Fruit fly (Drosophila melanogaster): Measurements from ENCODE around the gene CG11178.
A peak's percentile ranks its signal among the peaks of the same experiment; 100 is the strongest.

The CG11178 gene

DNA sequence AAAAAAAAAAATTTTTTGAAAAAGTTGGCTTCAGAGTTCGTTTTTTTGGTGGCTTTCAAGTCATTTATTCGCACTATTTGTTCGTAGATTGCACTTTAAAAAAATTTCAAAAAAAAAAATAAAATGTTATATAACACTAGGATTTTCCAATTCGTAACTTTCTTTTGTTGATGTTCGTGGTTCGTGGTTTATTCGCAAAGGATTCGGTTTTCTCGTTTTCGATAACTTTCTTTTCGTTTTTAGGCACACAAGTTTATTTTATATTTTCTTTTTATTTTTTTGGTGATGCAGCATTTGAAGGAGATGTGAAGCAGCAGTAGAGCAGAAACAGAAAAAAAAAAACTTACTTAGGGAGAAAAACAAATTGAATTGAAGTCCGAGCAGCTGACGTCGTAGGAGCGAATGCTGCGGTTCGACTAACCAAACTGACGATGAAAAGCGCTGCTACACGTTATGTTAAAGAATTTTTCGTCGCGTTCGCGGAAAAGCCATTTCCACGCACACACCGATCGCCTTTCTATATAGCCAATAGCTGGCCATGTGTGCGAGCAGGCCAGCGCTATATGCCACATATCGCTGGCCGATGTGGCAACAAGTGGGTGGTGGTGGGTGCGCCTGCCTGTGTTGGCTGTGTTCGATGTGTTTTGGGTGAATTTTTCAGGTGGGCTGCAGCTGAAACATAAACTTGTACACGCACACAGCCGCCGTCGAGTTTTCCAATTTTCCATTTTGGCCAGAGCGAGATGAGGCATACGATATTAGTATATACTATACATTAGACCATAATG is 3.2 kb upstream of the CG11178 start, which contains the start of gene up:
TSS of gene up (minus strand) at position 508 of the 788 bp plus-strand sequence.
- TF ChIP-seq CTCF (optimal IDR thresholded peaks at IDR 0.05) (no peak), CG8478 (optimal IDR thresholded peaks at IDR 0.05) (no peak)

DNA sequence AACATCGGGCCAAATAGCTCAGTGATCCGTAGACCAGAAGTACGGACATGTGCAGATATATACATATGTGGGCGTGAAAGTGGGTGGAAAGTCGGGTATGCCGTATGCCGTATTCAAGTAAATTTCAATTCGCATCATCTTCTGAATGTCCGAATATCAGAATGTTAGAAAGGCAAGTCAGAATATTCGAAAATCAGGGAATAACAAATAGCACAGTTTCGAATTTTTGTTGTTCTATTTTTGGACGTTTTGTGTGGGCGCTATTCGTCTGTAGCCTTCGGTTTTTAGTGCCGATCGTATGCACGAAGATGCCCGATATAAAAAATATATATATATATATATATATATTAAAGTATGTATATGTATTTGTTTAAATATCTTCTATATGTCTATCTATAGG is 982 bp upstream of the CG11178 start:
- TF ChIP-seq CTCF (optimal IDR thresholded peaks at IDR 0.05) (no peak), CG8478 (optimal IDR thresholded peaks at IDR 0.05) (no peak)

DNA sequence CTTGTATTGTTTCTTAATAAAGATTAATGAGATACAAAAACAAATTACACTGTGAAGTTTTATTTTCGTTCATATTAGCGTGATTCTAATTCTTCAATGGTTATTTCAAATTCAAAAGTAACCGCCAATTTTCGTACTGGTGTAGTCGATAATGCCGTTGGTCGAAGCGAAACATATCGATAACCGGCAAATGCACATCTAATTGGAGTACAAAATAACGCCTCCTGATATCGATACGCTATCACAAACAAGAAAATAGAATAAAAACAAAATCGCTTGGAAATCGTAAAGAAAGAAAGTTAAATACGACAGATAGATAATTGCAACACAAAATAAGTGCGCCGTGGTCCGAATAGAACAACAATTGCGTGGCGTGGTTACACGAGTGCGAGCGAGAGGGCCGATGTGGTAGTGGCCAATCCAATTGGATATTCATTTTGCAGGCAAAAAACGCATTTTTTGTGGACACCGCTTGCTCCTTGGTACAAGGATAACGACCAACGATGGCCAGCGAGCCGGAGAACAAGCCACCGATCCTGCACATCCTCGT is 536 bp downstream of the CG11178 start:
- TF ChIP-seq CTCF (optimal IDR thresholded peaks at IDR 0.05) (no peak), CG8478 (optimal IDR thresholded peaks at IDR 0.05) (no peak)

DNA sequence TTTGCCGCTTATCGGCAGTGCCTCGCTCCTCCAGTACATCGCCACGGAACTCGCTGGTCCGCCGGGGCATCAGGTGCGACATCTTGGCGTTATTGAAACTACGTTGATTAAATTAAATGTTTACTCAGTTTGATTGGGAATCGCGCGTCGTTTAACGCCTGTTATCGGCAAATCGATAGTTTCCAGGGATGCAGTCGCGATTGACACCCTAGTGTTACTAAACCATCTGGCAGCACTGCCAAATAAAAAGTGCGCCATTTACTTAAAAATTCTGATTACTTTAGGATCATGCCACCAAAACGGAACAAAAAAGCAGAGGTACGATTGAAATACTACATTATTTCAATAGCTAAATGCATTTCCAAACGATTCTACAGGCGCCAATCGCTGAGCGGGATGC is 6.4 kb downstream of the CG11178 start, which contains the start of the genes Ndc80 and BthD:
TSS of gene Ndc80 (minus strand) at position 179 of the 400 bp plus-strand sequence.
TSS of gene BthD (plus strand) at position 248 of the 400 bp plus-strand sequence.
- TF ChIP-seq CTCF (optimal IDR thresholded peaks at IDR 0.05) (peak; percentile 11 to 28), CG8478 (optimal IDR thresholded peaks at IDR 0.05) (no peak)

DNA sequence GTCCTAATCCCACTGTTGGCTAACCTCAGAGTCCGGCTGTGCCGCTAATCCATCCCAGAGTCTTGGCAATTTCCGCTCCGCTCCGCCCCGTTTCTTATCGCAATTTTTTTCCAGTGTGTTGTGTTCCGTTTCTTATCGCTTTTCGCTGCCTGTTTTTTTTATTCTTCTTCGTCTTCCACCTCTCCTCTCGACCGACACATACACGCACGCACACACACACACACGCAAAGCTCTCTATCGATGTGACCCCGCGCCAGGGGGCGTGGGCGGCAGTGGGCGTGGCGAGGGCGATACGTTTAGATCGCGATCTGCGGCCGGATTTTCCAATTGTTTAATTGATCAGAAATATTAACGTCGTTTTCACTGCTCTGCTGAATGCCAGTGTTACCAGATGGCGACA is 10.5 kb downstream of the CG11178 start:
- no peak for TF ChIP-seq CTCF (optimal IDR thresholded peaks at IDR 0.05)
- no peak for TF ChIP-seq CG8478 (optimal IDR thresholded peaks at IDR 0.05)

DNA sequence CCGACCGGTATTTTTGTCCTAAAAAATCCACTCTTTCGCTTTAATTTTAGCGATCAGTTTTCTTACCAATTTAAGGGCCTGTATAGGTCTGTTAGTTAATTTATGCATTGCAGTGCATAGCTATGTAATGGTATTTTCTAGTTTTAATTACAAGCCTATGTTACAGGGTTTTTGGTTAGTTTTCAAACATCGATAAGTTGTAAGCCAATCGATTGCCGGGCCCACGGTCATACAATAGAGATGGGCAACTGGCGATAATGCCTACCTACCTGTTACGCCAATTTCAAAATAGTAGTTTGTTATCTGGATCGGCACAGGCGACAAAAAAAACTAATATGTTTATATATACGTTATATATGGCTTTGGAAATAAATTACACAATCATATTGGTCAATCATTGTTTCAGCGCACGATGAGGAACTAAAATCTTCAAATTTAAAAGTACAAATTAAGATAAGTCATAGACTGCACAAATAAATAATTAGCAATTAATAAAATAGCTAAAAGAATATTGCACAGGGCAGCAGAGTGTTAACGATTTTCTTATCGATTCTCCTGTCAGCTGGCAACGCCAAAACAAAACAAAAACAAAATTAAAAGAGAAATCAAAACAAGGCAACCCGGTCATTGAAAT is 11.1 kb downstream of the CG11178 start, which contains the start of the genes tth and Tango2:
TSS of gene tth (minus strand) at position 170 of the 634 bp plus-strand sequence.
TSS of gene Tango2 (plus strand) at position 573 of the 634 bp plus-strand sequence.
- no peak for TF ChIP-seq CG8478 (optimal IDR thresholded peaks at IDR 0.05)
- TF ChIP-seq CTCF (optimal IDR thresholded peaks at IDR 0.05): no peak

DNA sequence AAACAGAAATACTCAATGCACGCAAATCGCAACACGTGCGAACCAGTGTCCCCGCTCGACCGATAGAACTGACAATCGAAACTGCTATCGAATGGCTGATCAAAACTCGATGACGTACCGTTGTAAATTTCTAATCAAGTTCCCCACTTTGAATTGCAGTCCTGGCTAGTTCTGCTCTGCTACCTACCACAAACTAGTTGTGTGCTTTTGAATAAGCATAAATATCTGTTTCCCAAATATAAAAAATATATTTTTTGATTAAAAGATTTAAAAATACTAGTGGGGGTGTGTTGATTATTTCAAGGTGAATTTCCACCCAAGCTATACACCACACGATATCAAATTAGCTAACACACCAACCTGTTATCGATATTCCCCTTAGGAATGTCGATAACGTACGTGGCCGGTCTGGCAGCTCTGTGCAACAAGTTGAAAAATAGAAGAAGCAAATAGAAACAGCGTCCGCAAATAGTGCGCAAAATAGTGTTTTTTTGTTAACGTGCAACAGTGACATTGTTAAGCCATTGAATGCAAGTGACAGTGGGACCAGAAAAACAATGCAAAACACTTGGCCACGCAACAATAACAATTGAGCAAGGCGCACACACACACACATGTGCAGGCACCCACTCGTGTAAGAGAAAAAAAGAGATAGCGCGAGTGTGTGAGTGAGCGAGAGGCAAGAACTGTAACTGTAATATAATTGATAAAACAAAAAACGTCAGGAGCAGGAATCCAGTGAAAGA is 19.0 kb downstream of the CG11178 start, which contains the start of the genes CG2691 and NFAT:
TSS of gene CG2691 (minus strand) at position 75 of the 746 bp plus-strand sequence.
TSS of gene NFAT (plus strand) at position 412 of the 746 bp plus-strand sequence.
- peak in 1 of 2 experiments; percentile 22 for TF ChIP-seq CTCF (optimal IDR thresholded peaks at IDR 0.05)
- no peak for TF ChIP-seq CG8478 (optimal IDR thresholded peaks at IDR 0.05)

DNA sequence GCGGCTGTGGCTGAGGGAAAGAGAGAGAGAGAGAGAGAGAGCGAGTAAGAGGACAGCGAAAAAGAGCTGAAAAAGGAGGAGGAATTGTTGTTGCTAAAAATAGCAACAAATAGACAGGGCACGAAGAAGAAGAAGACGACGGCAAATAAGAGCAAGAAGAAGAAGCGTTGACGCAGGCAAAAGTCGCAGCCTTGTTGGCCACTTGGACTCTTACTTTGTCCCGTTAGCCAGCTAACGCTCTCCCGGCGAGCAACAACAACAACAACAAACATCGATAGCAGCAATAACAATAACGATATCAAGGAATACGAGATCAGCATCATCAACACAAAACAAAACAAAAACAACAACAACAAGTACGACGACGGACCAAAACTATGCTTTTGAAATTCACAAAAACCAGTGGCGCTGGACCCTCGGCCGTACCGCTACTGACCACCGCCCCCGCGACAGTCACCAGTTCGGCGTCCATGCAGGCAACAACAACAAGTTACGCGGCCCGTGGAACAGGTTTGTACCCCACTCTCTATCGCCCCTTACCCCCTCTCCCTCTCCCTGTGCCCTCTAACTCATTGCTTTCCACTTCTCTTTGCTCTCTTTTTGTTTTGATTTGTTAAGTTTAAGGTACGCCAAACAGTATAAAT is 19.7 kb downstream of the CG11178 start:
- no peak for TF ChIP-seq CG8478 (optimal IDR thresholded peaks at IDR 0.05)
- no peak for TF ChIP-seq CTCF (optimal IDR thresholded peaks at IDR 0.05)

DNA sequence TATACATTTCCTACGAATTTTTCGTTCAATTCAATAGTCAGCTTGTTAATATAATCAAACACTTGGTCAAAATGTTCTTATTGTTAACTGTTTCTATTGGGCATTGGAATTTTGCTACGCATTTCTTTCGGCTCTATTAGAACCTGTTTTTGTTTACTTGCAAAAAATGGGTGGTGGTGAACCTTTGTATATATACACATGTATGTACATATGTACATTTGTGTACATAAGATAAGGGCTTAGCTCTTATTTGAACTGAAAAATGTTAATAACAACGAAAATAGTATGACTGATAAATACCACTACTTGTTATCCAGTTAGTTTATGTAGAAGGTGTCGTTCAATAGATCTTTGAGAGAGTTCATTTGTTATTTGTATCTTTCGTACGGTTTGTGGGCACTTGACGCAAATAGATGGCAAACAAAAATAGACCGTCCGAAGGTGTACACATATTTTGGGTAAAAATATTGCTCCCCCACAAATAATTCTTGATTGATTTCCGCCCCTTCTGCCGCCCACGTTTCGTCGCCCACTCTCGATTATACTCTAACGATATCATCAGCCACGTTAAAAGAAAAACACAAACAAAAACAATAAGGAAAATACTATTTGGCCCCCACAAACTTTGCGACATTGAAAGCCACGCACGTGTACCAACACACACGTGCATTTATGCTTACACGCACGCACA is 20.6 kb downstream of the CG11178 start:
- TF ChIP-seq CG8478 (optimal IDR thresholded peaks at IDR 0.05) (no peak), CTCF (optimal IDR thresholded peaks at IDR 0.05) (no peak)

DNA sequence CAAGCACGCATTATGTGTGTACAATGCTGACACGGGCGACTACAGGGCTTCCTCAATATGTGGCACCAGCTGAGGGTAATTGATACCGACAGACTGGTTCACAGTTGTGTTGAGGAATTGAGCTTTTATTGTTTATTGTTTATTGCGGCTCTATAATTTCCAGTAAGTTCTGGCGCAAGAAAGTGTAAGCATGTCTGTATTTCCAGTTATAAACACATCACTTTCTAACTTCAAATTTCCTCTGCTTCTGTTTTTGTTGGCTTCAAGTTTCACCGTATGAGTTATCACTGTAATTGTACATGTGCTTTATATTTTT is 21.1 kb downstream of the CG11178 start:
- TF ChIP-seq CTCF (optimal IDR thresholded peaks at IDR 0.05): no peak
- no peak for TF ChIP-seq CG8478 (optimal IDR thresholded peaks at IDR 0.05)

DNA sequence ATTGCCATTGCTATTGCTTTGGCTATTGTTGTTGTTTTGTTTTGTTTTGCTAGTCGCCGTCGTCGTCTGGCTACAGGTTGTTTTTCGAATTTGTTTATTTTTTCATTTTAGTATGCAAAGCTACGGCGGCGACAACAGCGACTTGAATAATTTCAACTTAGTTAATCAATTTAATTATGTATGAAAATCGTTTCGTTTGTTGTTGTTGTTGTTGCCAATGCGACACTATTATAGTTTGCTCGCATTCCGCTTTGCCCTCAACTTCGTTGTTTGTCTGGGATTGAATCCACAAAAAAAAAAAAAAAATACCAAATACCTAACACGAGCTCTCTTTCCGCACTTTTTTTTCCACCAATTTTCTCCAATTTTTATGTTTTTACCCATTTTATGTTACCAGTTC is 22.4 kb downstream of the CG11178 start:
- TF ChIP-seq CG8478 (optimal IDR thresholded peaks at IDR 0.05) (no peak), CTCF (optimal IDR thresholded peaks at IDR 0.05) (no peak)

DNA sequence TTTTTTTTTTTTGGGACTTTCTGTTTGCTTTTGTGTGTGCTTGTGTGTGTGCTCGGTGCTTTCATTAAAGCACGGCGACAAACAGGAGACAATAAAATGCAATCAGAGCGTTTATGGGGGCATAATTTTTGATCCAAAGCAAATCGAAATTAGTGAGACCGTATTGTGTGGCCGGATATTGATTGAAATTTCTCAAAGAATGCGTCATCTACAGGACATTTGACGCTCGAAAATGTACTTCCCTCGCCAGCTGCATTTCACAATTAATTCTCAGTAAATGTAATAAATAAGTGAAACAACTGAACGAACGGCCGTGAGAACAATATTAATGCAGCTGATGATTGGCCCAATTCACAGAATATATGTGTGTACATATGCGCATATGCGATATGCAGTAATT is 23.9 kb downstream of the CG11178 start:
- TF ChIP-seq CTCF (optimal IDR thresholded peaks at IDR 0.05): no peak
- no peak for TF ChIP-seq CG8478 (optimal IDR thresholded peaks at IDR 0.05)

DNA sequence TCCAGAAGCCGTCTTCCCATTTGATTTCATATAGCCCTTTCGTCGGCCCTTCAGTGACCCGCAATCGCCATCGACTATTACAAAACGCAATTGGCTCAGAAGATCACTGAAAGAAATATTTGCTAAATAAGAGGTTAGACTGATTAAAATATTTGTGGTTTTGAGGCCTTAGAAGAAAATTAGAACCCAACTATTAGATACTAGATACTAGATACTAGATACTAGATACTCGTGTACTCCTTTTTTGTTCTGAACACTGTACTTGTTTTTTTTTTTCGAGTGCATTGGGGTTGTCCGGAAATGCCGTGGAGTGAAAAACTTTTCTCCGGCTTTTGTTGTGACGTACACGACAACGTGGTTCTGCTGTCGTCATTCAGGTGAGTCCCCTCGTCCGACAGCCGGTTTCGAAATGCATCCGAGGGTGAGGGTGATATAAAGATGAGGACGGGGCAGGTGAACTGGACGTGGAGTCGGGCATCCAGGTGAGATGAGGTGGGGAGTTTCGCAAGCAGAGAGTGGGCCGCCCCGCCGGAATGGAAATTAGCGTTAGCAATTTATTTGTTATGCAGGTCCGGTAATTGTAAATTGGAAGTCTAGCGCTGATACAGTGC is 24.9 kb downstream of the CG11178 start:
- TF ChIP-seq CG8478 (optimal IDR thresholded peaks at IDR 0.05) (no peak), CTCF (optimal IDR thresholded peaks at IDR 0.05) (no peak)

Measured in S2 (cell line).